Fruit fly (Drosophila melanogaster): ENCODE measurements around the gene Rel.

The Rel gene

dm6 chr3R:9053021-9053420 is 5.2 kb upstream of the Rel start (continued):
- TF ChIP-seq repo (GFP tag; optimal IDR thresholded peaks at IDR 0.05) (peak; percentile 54), exex (tag; optimal IDR thresholded peaks at IDR 0.05) (no peak), wek (GFP tag; optimal IDR thresholded peaks at IDR 0.05) (peak; percentile 51), hbn (GFP tag; IDR thresholded peaks at IDR 0.05; ENCODE audit: partially characterized antibody) (no peak), Lhr (GFP tag; optimal IDR thresholded peaks at IDR 0.05) (no peak), CG1603 (tag; optimal IDR thresholded peaks at IDR 0.05) (peak; percentile 43), Bgb (GFP tag; IDR thresholded peaks at IDR 0.05; ENCODE audit: partially characterized antibody) (no peak)

DNA sequence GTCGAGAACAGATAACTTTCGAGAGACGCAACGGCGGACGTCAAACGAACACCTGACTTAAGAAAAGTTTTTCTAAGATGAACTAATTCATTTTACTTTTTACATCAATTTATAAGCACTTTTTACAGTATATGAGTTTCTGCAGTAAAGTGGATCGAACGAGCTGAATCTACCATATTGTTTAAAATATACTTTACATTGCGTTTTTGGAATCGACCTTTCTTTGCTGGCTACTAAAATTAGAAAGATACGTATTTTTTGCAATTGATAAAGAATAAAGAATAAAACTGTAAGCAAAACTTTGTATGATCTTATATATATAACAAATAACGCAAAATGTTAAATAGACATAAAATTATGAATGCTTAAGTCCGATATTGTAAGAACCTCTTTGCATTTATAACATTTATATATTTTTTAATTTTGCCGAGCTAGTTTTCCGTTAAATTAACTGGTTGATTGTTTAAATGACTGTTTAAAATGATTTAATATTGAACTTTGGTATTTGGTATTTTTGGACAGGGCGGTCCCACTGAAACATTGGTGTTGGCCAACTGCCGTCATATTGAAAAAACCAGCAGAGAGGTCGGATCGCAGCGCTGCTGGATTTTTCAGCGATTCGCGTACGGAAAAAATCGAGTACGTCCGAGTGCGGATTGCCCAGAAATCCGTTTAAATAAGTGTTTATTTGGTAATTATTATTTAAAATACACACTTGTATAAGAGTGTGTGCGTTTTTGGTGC is 4.3 kb upstream of the Rel start, which contains the start of gene Kdm2:
Gene Kdm2, plus strand, starts transcription at position 559 of the 744 bp plus-strand sequence.
- TF ChIP-seq gem (tag; optimal IDR thresholded peaks at IDR 0.05) = peak; percentile 12
- TF ChIP-seq TFAM (GFP tag; optimal IDR thresholded peaks at IDR 0.05) = no peak
- no peak for TF ChIP-seq Rfx (GFP tag; IDR thresholded peaks at IDR 0.05)
- no peak for TF ChIP-seq klu (GFP tag; IDR thresholded peaks at IDR 0.05)
- TF ChIP-seq Dek (tag; optimal IDR thresholded peaks at IDR 0.05) = peak; percentile 57
- no peak for TF ChIP-seq oc (tag; optimal IDR thresholded peaks at IDR 0.05)
- no peak for TF ChIP-seq Sry-δ (GFP tag; optimal IDR thresholded peaks at IDR 0.05)
- no peak for TF ChIP-seq CG12769 (tag; optimal IDR thresholded peaks at IDR 0.05)
- no peak for TF ChIP-seq lmd (GFP tag; IDR thresholded peaks at IDR 0.05)
- peak; percentile 70 for TF ChIP-seq YL-1 (GFP tag; optimal IDR thresholded peaks at IDR 0.05)
- peak; percentile 35 for TF ChIP-seq CG15269 (tag; optimal IDR thresholded peaks at IDR 0.05)
- TF ChIP-seq CG6813 (GFP tag; optimal IDR thresholded peaks at IDR 0.05) = peak; percentile 19
- TF ChIP-seq bbx (GFP tag; IDR thresholded peaks at IDR 0.05; ENCODE audit: partially characterized antibody) = no peak
- TF ChIP-seq Side (GFP tag; optimal IDR thresholded peaks at IDR 0.05) = no peak
- peak; percentile 13 for TF ChIP-seq BEAF-32 (GFP tag; optimal IDR thresholded peaks at IDR 0.05)
- TF ChIP-seq CG8290 (GFP tag; optimal IDR thresholded peaks at IDR 0.05) = no peak
- peak in 1 of 2 experiments; percentile 77 for TF ChIP-seq CG8290 (tag; optimal IDR thresholded peaks at IDR 0.05)
- peak; percentile 63 for TF ChIP-seq gro (GFP tag; optimal IDR thresholded peaks at IDR 0.05)
- peak; percentile 14 for TF ChIP-seq Max (GFP tag; optimal IDR thresholded peaks at IDR 0.05)
- peak; percentile 63 for TF ChIP-seq MTF-1 (GFP tag; optimal IDR thresholded peaks at IDR 0.05; ENCODE audit: borderline replicate concordance)
- peak; percentile 35 for TF ChIP-seq onecut (GFP tag; IDR thresholded peaks at IDR 0.05)
- peak; percentile 21 for TF ChIP-seq CG33213 (GFP tag; optimal IDR thresholded peaks at IDR 0.05)
- no peak for TF ChIP-seq CG31441 (GFP tag; IDR thresholded peaks at IDR 0.05)
- peak; percentile 45 for TF ChIP-seq lab (GFP tag; optimal IDR thresholded peaks at IDR 0.05)
- peak; percentile 85 for TF ChIP-seq sqz (GFP tag; optimal IDR thresholded peaks at IDR 0.05)
- TF ChIP-seq vvl (GFP tag; IDR thresholded peaks at IDR 0.05) = no peak
- TF ChIP-seq CG11504 (tag; optimal IDR thresholded peaks at IDR 0.05) = peak; percentile 42
- no peak for TF ChIP-seq eve (GFP tag; optimal IDR thresholded peaks at IDR 0.05)
- peak; percentile 21 for TF ChIP-seq CG34376 (GFP tag; optimal IDR thresholded peaks at IDR 0.05)
- TF ChIP-seq Dip3 (GFP tag; optimal IDR thresholded peaks at IDR 0.05) = no peak
- no peak for TF ChIP-seq CG13287 (GFP tag; IDR thresholded peaks at IDR 0.05; ENCODE audit: partially characterized antibody)
- peak; percentile 0 for TF ChIP-seq twi (tag; optimal IDR thresholded peaks at IDR 0.05)
- TF ChIP-seq CG17359 (tag; optimal IDR thresholded peaks at IDR 0.05) = peak; percentile 30
- peak; percentile 78 for TF ChIP-seq gfzf (GFP tag; optimal IDR thresholded peaks at IDR 0.05)
- peak; percentile 7 for TF ChIP-seq CG4854 (GFP tag; optimal IDR thresholded peaks at IDR 0.05)
- TF ChIP-seq otp (GFP tag; IDR thresholded peaks at IDR 0.05) = no peak
- TF ChIP-seq CG12299 (tag; optimal IDR thresholded peaks at IDR 0.05) = peak; percentile 0
- peak; percentile 16 for TF ChIP-seq nerfin-1 (tag; optimal IDR thresholded peaks at IDR 0.05)
- TF ChIP-seq shn (GFP tag; optimal IDR thresholded peaks at IDR 0.05) = no peak
- TF ChIP-seq CG15479 (GFP tag; optimal IDR thresholded peaks at IDR 0.05) = no peak
- TF ChIP-seq Taf1 (GFP tag; IDR thresholded peaks at IDR 0.05) = no peak
